Fruit fly (Drosophila melanogaster): ENCODE measurements around the gene CG18764.

Gene CG18764

DNA sequence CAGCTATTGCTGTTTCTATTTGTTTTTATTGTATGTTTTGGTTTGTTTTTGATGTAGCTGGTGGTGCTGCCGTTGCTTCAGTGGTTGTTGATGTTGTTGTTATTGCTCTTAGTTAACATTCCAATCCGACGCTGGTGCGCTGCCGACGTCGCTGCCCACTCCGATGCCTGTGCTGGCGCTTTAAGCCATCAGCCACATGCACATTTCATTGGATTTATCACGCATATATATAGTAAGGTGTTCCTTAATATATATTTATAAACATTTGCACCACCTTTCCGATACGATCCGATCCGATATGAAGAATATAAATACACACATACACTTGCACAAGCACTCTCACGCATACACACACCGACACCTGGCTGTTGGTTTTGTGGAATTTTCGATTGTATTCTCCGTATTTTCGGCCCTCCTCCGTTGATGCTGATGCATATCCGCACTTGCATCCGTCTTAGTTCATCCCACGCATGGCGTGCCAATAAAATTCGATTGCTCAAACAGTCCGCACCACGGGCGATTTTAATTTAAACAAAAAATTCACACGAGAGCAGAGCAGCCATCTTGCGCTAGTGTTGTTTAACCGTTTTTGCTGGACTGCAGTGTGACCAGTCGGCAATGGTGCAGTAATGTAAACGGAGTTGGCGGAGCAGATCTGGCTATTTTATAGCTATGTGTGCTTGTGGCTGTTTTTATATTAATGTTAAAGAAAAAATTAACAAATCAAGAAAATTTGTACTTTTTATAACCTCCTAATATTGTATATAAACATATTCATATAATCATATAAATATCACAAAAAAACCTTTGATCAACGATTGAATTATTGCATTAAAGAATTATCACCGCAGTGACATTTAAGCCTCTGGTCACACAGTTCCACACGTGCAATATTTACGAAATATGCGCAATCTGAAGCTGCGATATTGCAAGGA is 23.7 kb downstream of the CG18764 start, which contains the start of the genes Csk and Elp1 (continued):
- TF ChIP-seq prd (optimal IDR thresholded peaks at IDR 0.05) (no peak), prd (GFP tag; IDR thresholded peaks at IDR 0.05) (peak; percentile 48; the same call in 1 of the 3 replicates), CG14441 (GFP tag; IDR thresholded peaks at IDR 0.05) (peak; percentile 44; the same call in 1 of the 2 replicates), Mrtf (GFP tag; IDR thresholded peaks at IDR 0.05) (no peak), unc-4 (GFP tag; IDR thresholded peaks at IDR 0.05; ENCODE audit: partially characterized antibody) (0 out of 2 replicates have a peak, but pooled peaks have one; percentile 13), CG8290 (GFP tag; optimal IDR thresholded peaks at IDR 0.05) (peak; percentile 61), CG8290 (tag; optimal IDR thresholded peaks at IDR 0.05) (peak; percentile 29 to 69), sima (GFP tag; optimal IDR thresholded peaks at IDR 0.05) (no peak), CG8281 (tag; optimal IDR thresholded peaks at IDR 0.05) (peak; percentile 5), CG9215 (GFP tag; IDR thresholded peaks at IDR 0.05) (peak; percentile 42), CG4404 (GFP tag; IDR thresholded peaks at IDR 0.05) (no peak), tll (GFP tag; optimal IDR thresholded peaks at IDR 0.05) (no peak), Nf-YA (GFP tag; IDR thresholded peaks at IDR 0.05) (no peak), chn (GFP tag; optimal IDR thresholded peaks at IDR 0.05) (peak; percentile 5), CG6854 (GFP tag; optimal IDR thresholded peaks at IDR 0.05) (no peak), Sry-β (GFP tag; optimal IDR thresholded peaks at IDR 0.05) (peak; percentile 95), az2 (GFP tag; optimal IDR thresholded peaks at IDR 0.05) (peak; percentile 18), aop (GFP tag; IDR thresholded peaks at IDR 0.05) (no peak), rib (GFP tag; IDR thresholded peaks at IDR 0.05) (no peak), gem (tag; optimal IDR thresholded peaks at IDR 0.05) (peak; percentile 74), cg (GFP tag; optimal IDR thresholded peaks at IDR 0.05) (peak; percentile 95), Neu2 (GFP tag; optimal IDR thresholded peaks at IDR 0.05; ENCODE audit: borderline replicate concordance) (no peak), caup (GFP tag; optimal IDR thresholded peaks at IDR 0.05; ENCODE audit: severe bottlenecking) (peak; percentile 17), Abd-B (GFP tag; optimal IDR thresholded peaks at IDR 0.05) (peak; percentile 59), br (optimal IDR thresholded peaks at IDR 0.05) (no peak), zfh2 (GFP tag; optimal IDR thresholded peaks at IDR 0.05) (peak; percentile 71), NFAT (GFP tag; IDR thresholded peaks at IDR 0.05) (peak; percentile 56; the same call in 1 of the 2 replicates), Gsc (GFP tag; IDR thresholded peaks at IDR 0.05) (no peak), CG30403 (GFP tag; optimal IDR thresholded peaks at IDR 0.05) (peak; percentile 75), zf30C (GFP tag; optimal IDR thresholded peaks at IDR 0.05) (no peak), Elba2 (GFP tag; optimal IDR thresholded peaks at IDR 0.05) (peak; percentile 42), tx (GFP tag; optimal IDR thresholded peaks at IDR 0.05) (no peak), HmgZ (tag; optimal IDR thresholded peaks at IDR 0.05) (peak; percentile 75), shn (GFP tag; optimal IDR thresholded peaks at IDR 0.05) (peak; percentile 14), CG33213 (GFP tag; optimal IDR thresholded peaks at IDR 0.05) (peak; percentile 40), CG11398 (GFP tag; optimal IDR thresholded peaks at IDR 0.05) (no peak), Max (GFP tag; optimal IDR thresholded peaks at IDR 0.05) (peak; percentile 86), CG2116 (GFP tag; optimal IDR thresholded peaks at IDR 0.05) (peak; percentile 71), CG1832 (GFP tag; optimal IDR thresholded peaks at IDR 0.05) (no peak), dpn (GFP tag; optimal IDR thresholded peaks at IDR 0.05) (peak; percentile 50 to 63), slbo (GFP tag; IDR thresholded peaks at IDR 0.05) (peak; percentile 78), Stat92E (GFP tag; optimal IDR thresholded peaks at IDR 0.05) (peak in 1 of 3 experiments; percentile 8), onecut (GFP tag; IDR thresholded peaks at IDR 0.05) (no peak; the same call in 1 of the 2 replicates), CG12769 (tag; optimal IDR thresholded peaks at IDR 0.05) (peak; percentile 43), BtbVII (GFP tag; optimal IDR thresholded peaks at IDR 0.05) (no peak), Atf-2 (GFP tag; optimal IDR thresholded peaks at IDR 0.05) (peak; percentile 6), CG4424 (GFP tag; optimal IDR thresholded peaks at IDR 0.05) (peak; percentile 74), fd64A (GFP tag; optimal IDR thresholded peaks at IDR 0.05) (peak; percentile 10), knrl (GFP tag; IDR thresholded peaks at IDR 0.05; ENCODE audit: partially characterized antibody) (peak; percentile 23; the same call in 1 of the 3 replicates)
